Fruit fly (Drosophila melanogaster) whole organism, embryonic: ENCODE measurements around the gene CG5445.

Experiments used
- ATbp ChIP-seq: fragments of 200-800 bp; sonication (Bioruptor generic); optimal IDR thresholded peaks from 2 replicates; lab custom pipeline; 2017; ENCODE audit warnings: missing biosample characterization, mild to moderate bottlenecking, missing genetic modification characterization, missing genetic modification reagents
- Atf6 ChIP-seq: fragments of 200-800 bp; sonication (Bioruptor generic); IDR thresholded peaks from 2 replicates; pipeline ENCODE4 v1.3.6; 2022; ENCODE audit warnings: missing biosample characterization, missing genetic modification characterization
- CG1024 ChIP-seq: fragments of 200-800 bp; sonication (Bioruptor generic); IDR thresholded peaks from 2 replicates; pipeline ENCODE4 v1.3.6; 2022; ENCODE audit warnings: missing biosample characterization, missing genetic modification characterization
- CG10321 ChIP-seq: fragments of 200-800 bp; sonication (Bioruptor generic); IDR thresholded peaks from 2 replicates; pipeline ENCODE4 v1.3.6; 2022; ENCODE audit warnings: missing biosample characterization, missing genetic modification characterization
- CG10543 ChIP-seq: fragments of 200-800 bp; sonication (Bioruptor generic); optimal IDR thresholded peaks from 3 replicates; lab custom pipeline; 2017; ENCODE audit warnings: missing biosample characterization, mild to moderate bottlenecking, missing genetic modification characterization, moderate library complexity
- CG12942 ChIP-seq: fragments of 200-800 bp; sonication (Bioruptor generic); optimal IDR thresholded peaks from 3 replicates; lab custom pipeline; 2016; ENCODE audit warnings: missing biosample characterization, missing genetic modification characterization
- CG13296 ChIP-seq: fragments of 200-800 bp; sonication (Bioruptor generic); optimal IDR thresholded peaks from 3 replicates; lab custom pipeline; 2018; ENCODE audit warnings: missing biosample characterization, mild to moderate bottlenecking, missing genetic modification characterization
- CG13624 ChIP-seq: fragments of 200-800 bp; sonication (Bioruptor generic); optimal IDR thresholded peaks from 2 replicates; lab custom pipeline; 2016; ENCODE audit warnings: missing biosample characterization, missing genetic modification characterization
- CG17359 ChIP-seq: fragments of 200-800 bp; sonication (Bioruptor generic); optimal IDR thresholded peaks from 3 replicates; lab custom pipeline; 2018; ENCODE audit warnings: missing biosample characterization, mild to moderate bottlenecking, missing genetic modification characterization, moderate library complexity
- CG18599 ChIP-seq: fragments of 200-800 bp; sonication (Bioruptor generic); optimal IDR thresholded peaks from 3 replicates; lab custom pipeline; 2017; ENCODE audit warnings: missing biosample characterization, missing genetic modification characterization, mild to moderate bottlenecking, moderate library complexity, missing genetic modification reagents
- CG3407 ChIP-seq: fragments of 200-800 bp; sonication (Bioruptor generic); optimal IDR thresholded peaks from 2 replicates; lab custom pipeline; 2018; ENCODE audit warnings: missing biosample characterization, mild to moderate bottlenecking, missing genetic modification characterization
- CG6813 ChIP-seq: fragments of 200-800 bp; sonication (Bioruptor generic); optimal IDR thresholded peaks from 2 replicates; lab custom pipeline; 2017; ENCODE audit warnings: missing biosample characterization, missing genetic modification characterization, mild to moderate bottlenecking, moderate library complexity, missing genetic modification reagents
- CG7556 ChIP-seq: fragments of 200-800 bp; sonication (Bioruptor generic); optimal IDR thresholded peaks from 2 replicates; lab custom pipeline; 2017; ENCODE audit warnings: missing biosample characterization, mild to moderate bottlenecking, missing genetic modification characterization
- CG9817 ChIP-seq: fragments of 200-800 bp; sonication (Bioruptor generic); optimal IDR thresholded peaks from 2 replicates; lab custom pipeline; 2018; ENCODE audit warnings: missing biosample characterization, mild to moderate bottlenecking, missing genetic modification characterization, moderate library complexity
- Dp ChIP-seq: fragments of 200-800 bp; sonication (Bioruptor generic); optimal IDR thresholded peaks from 2 replicates; lab custom pipeline; 2018; ENCODE audit warnings: missing biosample characterization, mild to moderate bottlenecking, missing genetic modification characterization, moderate library complexity
- Gsc ChIP-seq: fragments of 200-800 bp; sonication (Bioruptor generic); IDR thresholded peaks from 2 replicates; pipeline ENCODE4 v1.3.6; 2022; ENCODE audit warnings: missing biosample characterization, missing genetic modification characterization
- Hey ChIP-seq: fragments of 200-800 bp; sonication (Bioruptor generic); optimal IDR thresholded peaks from 3 replicates; lab custom pipeline; 2018; ENCODE audit warnings: missing biosample characterization, mild to moderate bottlenecking, missing genetic modification characterization
- Hmr ChIP-seq: fragments of 200-800 bp; sonication (Bioruptor generic); optimal IDR thresholded peaks from 3 replicates; lab custom pipeline; 2017; ENCODE audit warnings: mild to moderate bottlenecking, missing biosample characterization, missing genetic modification reagents, missing genetic modification characterization
- Max ChIP-seq: fragments of 200-800 bp; sonication (Bioruptor generic); optimal IDR thresholded peaks from 2 replicates; lab custom pipeline; 2016; ENCODE audit warnings: missing biosample characterization, mild to moderate bottlenecking, missing genetic modification characterization
- Nf-YB ChIP-seq: fragments of 200-800 bp; sonication (Bioruptor generic); optimal IDR thresholded peaks from 3 replicates; lab custom pipeline; 2019; ENCODE audit warnings: missing biosample characterization, mild to moderate bottlenecking, missing genetic modification characterization, moderate library complexity
- Oaz ChIP-seq: fragments of 200-800 bp; sonication (Bioruptor generic); IDR thresholded peaks from 2 replicates; pipeline ENCODE4 v1.3.6; 2022; ENCODE audit warnings: missing biosample characterization, missing genetic modification characterization
- Opbp ChIP-seq: fragments of 200-800 bp; sonication (Bioruptor generic); IDR thresholded peaks from 3 replicates; pipeline ENCODE4 v1.3.6; 2022; ENCODE audit warnings: missing biosample characterization, missing genetic modification characterization; ENCODE audit not compliant: partially characterized antibody
- Scr ChIP-seq: fragments of 200-800 bp; sonication (Bioruptor generic); IDR thresholded peaks from 2 replicates; pipeline ENCODE4 v1.3.6; 2022; ENCODE audit warnings: missing biosample characterization, missing genetic modification characterization; ENCODE audit not compliant: partially characterized antibody
- Sox100B ChIP-seq: fragments of 200-800 bp; sonication (Bioruptor generic); optimal IDR thresholded peaks from 3 replicates; lab custom pipeline; 2018; ENCODE audit warnings: missing biosample characterization, mild to moderate bottlenecking, missing genetic modification characterization
- Spps ChIP-seq: fragments of 200-800 bp; sonication (Bioruptor generic); optimal IDR thresholded peaks from 2 replicates; lab custom pipeline; 2018; ENCODE audit warnings: missing biosample characterization, mild to moderate bottlenecking, missing genetic modification characterization
- Trl ChIP-seq, 3 experiments: fragments of >200 bp in 2 of 3; fragments of 200-800 bp in 1 of 3; sonication (Bioruptor generic) in 1 of 3; optimal IDR thresholded peaks; 2 replicates in 1 of 3; 3 replicates in 2 of 3; lab custom pipeline; 2016 to 2017; ENCODE audit warnings: missing biosample characterization in 1 of 3, missing genetic modification characterization in 1 of 3
- Vsx1 ChIP-seq: fragments of 200-800 bp; sonication (Bioruptor generic); optimal IDR thresholded peaks from 2 replicates; lab custom pipeline; 2017; ENCODE audit warnings: missing biosample characterization, mild to moderate bottlenecking, missing genetic modification characterization, missing genetic modification reagents
- Xbp1 ChIP-seq: fragments of 200-800 bp; sonication (Bioruptor generic); optimal IDR thresholded peaks from 3 replicates; lab custom pipeline; 2016; ENCODE audit warnings: missing biosample characterization, mild to moderate bottlenecking, missing genetic modification characterization
- cg ChIP-seq: fragments of 200-800 bp; sonication (Bioruptor generic); optimal IDR thresholded peaks from 3 replicates; lab custom pipeline; 2019; ENCODE audit warnings: missing biosample characterization, mild to moderate bottlenecking, missing genetic modification characterization, moderate library complexity
- chm ChIP-seq: fragments of 200-800 bp; sonication (Bioruptor generic); IDR thresholded peaks from 2 replicates; pipeline ENCODE4 v1.3.6; 2022; ENCODE audit warnings: missing biosample characterization, missing genetic modification characterization
- da ChIP-seq: fragments of 200-800 bp; sonication (Bioruptor generic); optimal IDR thresholded peaks from 2 replicates; lab custom pipeline; 2016; ENCODE audit warnings: missing biosample characterization, missing genetic modification characterization
- dm ChIP-seq: fragments of 200-800 bp; sonication (Bioruptor generic); optimal IDR thresholded peaks from 3 replicates; lab custom pipeline; 2016; ENCODE audit warnings: missing biosample characterization, missing genetic modification characterization
- gem ChIP-seq: fragments of 200-800 bp; sonication (Bioruptor generic); optimal IDR thresholded peaks from 2 replicates; lab custom pipeline; 2019; ENCODE audit warnings: missing biosample characterization, mild to moderate bottlenecking, missing genetic modification characterization, moderate library complexity
- gsb-n ChIP-seq: fragments of 200-800 bp; sonication (Bioruptor generic); optimal IDR thresholded peaks from 3 replicates; lab custom pipeline; 2018; ENCODE audit warnings: missing biosample characterization, mild to moderate bottlenecking, missing genetic modification characterization
- lab ChIP-seq: fragments of 200-800 bp; sonication (Bioruptor generic); optimal IDR thresholded peaks from 3 replicates; lab custom pipeline; 2017; ENCODE audit warnings: missing biosample characterization, missing genetic modification characterization, mild to moderate bottlenecking, moderate library complexity, missing genetic modification reagents
- lilli ChIP-seq: fragments of 200-800 bp; sonication (Bioruptor generic); optimal IDR thresholded peaks from 3 replicates; lab custom pipeline; 2016; ENCODE audit warnings: missing biosample characterization, missing genetic modification characterization
- onecut ChIP-seq: fragments of 200-800 bp; sonication (Bioruptor generic); IDR thresholded peaks from 2 replicates; pipeline ENCODE4 v1.3.6; 2022; ENCODE audit warnings: missing biosample characterization, missing genetic modification characterization
- pnt ChIP-seq: fragments of 200-800 bp; sonication (Bioruptor generic); optimal IDR thresholded peaks from 3 replicates; lab custom pipeline; 2016; ENCODE audit warnings: missing biosample characterization, missing genetic modification characterization
- prd ChIP-seq, 3 experiments: fragments of >200 bp in 2 of 3; fragments of 200-800 bp in 1 of 3; sonication (Bioruptor generic) in 1 of 3; optimal IDR thresholded peaks in 2 of 3; IDR thresholded peaks in 1 of 3; 2 replicates in 2 of 3; 3 replicates in 1 of 3; pipeline versions ENCODE4 v1.3.6 to Lab custom; 2017 to 2022; ENCODE audit warnings: missing biosample characterization in 1 of 3, missing genetic modification characterization in 1 of 3
- psq ChIP-seq: fragments of 200-800 bp; sonication (Bioruptor generic); optimal IDR thresholded peaks from 2 replicates; lab custom pipeline; 2017; ENCODE audit warnings: missing biosample characterization, missing genetic modification characterization
- sc ChIP-seq, 3 experiments: fragments of >200 bp in 2 of 3; fragments of 200-800 bp in 1 of 3; sonication (Bioruptor generic) in 1 of 3; optimal IDR thresholded peaks; 2 replicates in 2 of 3; 3 replicates in 1 of 3; lab custom pipeline; 2017; ENCODE audit warnings: mild to moderate bottlenecking in 1 of 3, missing biosample characterization in 1 of 3, missing genetic modification characterization in 1 of 3, missing genetic modification reagents in 1 of 3
- sim ChIP-seq: fragments of 200-800 bp; sonication (Bioruptor generic); IDR thresholded peaks from 2 replicates; pipeline ENCODE4 v1.3.6; 2022; ENCODE audit warnings: missing biosample characterization, missing genetic modification characterization
- sima ChIP-seq: fragments of 200-800 bp; sonication (Bioruptor generic); optimal IDR thresholded peaks from 2 replicates; lab custom pipeline; 2016; ENCODE audit warnings: missing biosample characterization, missing genetic modification characterization
- stc ChIP-seq: fragments of 200-800 bp; sonication (Bioruptor generic); IDR thresholded peaks from 2 replicates; pipeline ENCODE4 v1.3.6; 2022; ENCODE audit warnings: missing biosample characterization, missing genetic modification characterization
- tin ChIP-seq: fragments of 200-800 bp; sonication (Bioruptor generic); optimal IDR thresholded peaks from 3 replicates; lab custom pipeline; 2016; ENCODE audit warnings: missing biosample characterization, missing genetic modification characterization
- tup ChIP-seq: fragments of 200-800 bp; sonication (Bioruptor generic); optimal IDR thresholded peaks from 2 replicates; lab custom pipeline; 2016; ENCODE audit warnings: missing biosample characterization, mild to moderate bottlenecking, missing genetic modification characterization, moderate library complexity
- unpg ChIP-seq: fragments of 200-800 bp; sonication (Bioruptor generic); optimal IDR thresholded peaks from 3 replicates; lab custom pipeline; 2018; ENCODE audit warnings: missing biosample characterization, mild to moderate bottlenecking, missing genetic modification characterization, moderate library complexity

CG5445 gene

DNA sequence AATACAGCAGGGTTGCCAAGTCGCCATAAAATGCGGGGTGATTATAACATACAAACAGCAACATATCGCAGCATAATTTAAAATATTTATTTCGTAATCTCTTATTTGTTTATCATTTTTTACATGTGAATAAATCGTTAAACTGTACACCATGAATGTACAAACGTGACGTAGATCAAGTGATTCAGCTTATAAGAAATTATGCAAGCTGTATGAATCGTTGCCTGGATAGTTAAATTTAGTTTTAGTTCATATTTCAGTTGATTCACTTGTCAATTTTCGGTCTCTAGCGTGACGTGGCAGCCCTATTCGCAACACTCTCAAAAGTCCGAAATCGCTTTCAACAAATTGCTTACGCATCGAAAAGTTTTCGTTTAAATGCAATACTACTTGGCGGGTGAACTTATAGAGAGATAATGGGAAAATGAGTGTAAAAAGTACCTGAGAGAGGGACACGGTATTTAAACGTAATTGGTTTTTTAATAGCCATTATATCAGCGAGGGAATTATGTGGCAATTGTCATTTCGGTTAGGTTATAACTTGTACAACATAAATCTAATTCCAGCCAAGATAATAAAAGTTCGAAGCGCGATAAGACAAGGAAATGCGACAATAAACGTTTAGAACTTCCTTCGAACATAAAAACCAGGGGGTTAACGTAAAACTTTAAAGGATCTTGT is 9.9 kb downstream of the CG5445 start (continued):
- TF ChIP-seq Nf-YB (GFP tag; lab: Kevin White, UChicago) (peak; percentile 32), cg (GFP tag; lab: Kevin White, UChicago) (no peak), Trl (optimal IDR thresholded peaks at IDR 0.05; lab: Kevin White, UChicago) (no peak), Trl (GFP tag; optimal IDR thresholded peaks at IDR 0.05; lab: Kevin White, UChicago) (peak; percentile 47), gem (tag; lab: Kevin White, UChicago) (peak; percentile 82), CG13296 (peak; percentile 77), ATbp (peak; percentile 58), Xbp1 (GFP tag; lab: Kevin White, UChicago) (peak; percentile 63), lilli (GFP tag; lab: Kevin White, UChicago) (peak; percentile 68), Gsc (no peak), tup (no peak), CG12942 (GFP tag; lab: Kevin White, UChicago) (no peak), onecut (peak; percentile 40), CG10321 (GFP tag; lab: Robert Waterston, UW) (no peak), Scr (GFP tag; lab: Robert Waterston, UW) (no peak), prd (optimal IDR thresholded peaks at IDR 0.05; lab: Kevin White, UChicago) (no peak), prd (GFP tag; IDR thresholded peaks at IDR 0.05; lab: Robert Waterston, UW) (peak; percentile 55; the same call in 1 of the 3 replicates), dm (GFP tag; lab: Kevin White, UChicago) (no peak), gsb-n (no peak), sima (GFP tag; lab: Kevin White, UChicago) (no peak), Max (GFP tag; lab: Kevin White, UChicago) (peak; percentile 48), CG7556 (peak; percentile 75), chm (GFP tag; lab: Robert Waterston, UW) (peak; percentile 22; the same call in 1 of the 2 replicates), Sox100B (GFP tag; lab: Kevin White, UChicago) (peak; percentile 81), Hey (tag; lab: Kevin White, UChicago) (no peak), psq (GFP tag; lab: Kevin White, UChicago) (no peak), lab (GFP tag; lab: Kevin White, UChicago) (peak; percentile 82), sim (no peak), Vsx1 (GFP tag; lab: Kevin White, UChicago) (peak; percentile 1), CG18599 (GFP tag; lab: Kevin White, UChicago) (peak; percentile 83), Oaz (GFP tag; lab: Robert Waterston, UW) (0 out of 2 replicates have a peak, but pooled peaks have one; percentile 25), CG10543 (peak; percentile 65), stc (peak; percentile 48), pnt (GFP tag; lab: Kevin White, UChicago) (peak; percentile 32), Atf6 (GFP tag; lab: Robert Waterston, UW) (peak; percentile 73), CG13624 (GFP tag; lab: Kevin White, UChicago) (no peak), CG9817 (tag; lab: Kevin White, UChicago) (peak; percentile 66), sc (optimal IDR thresholded peaks at IDR 0.05; lab: Kevin White, UChicago) (no peak), sc (GFP tag; optimal IDR thresholded peaks at IDR 0.05; lab: Kevin White, UChicago) (peak; percentile 5), da (no peak), CG3407 (GFP tag; lab: Kevin White, UChicago) (no peak), tin (GFP tag; lab: Kevin White, UChicago) (peak; percentile 47), CG1024 (GFP tag; lab: Robert Waterston, UW) (no peak), unpg (peak; percentile 77), Dp (GFP tag; lab: Kevin White, UChicago) (no peak), CG6813 (GFP tag; lab: Kevin White, UChicago) (peak; percentile 63), CG17359 (tag; lab: Kevin White, UChicago) (peak; percentile 73), Hmr (GFP tag; lab: Kevin White, UChicago) (peak; percentile 80), Opbp (GFP tag; lab: Robert Waterston, UW) (no peak), Spps (tag; lab: Kevin White, UChicago) (no peak)
